Worm (Caenorhabditis elegans) whole organism, early embryonic: Measurements from ENCODE around the gene T01H3.3.

Source experiments
- B0310.2 ChIP-seq: sonication (generic microtip); optimal IDR thresholded peaks from 2 replicates; lab custom pipeline; 2016; ENCODE audit warnings: mild to moderate bottlenecking, missing genetic modification characterization, missing compliant biosample characterization
- F13C5.2 ChIP-seq: sonication (generic microtip); optimal IDR thresholded peaks from 2 replicates; lab custom pipeline; 2017; ENCODE audit warnings: mild to moderate bottlenecking, missing genetic modification characterization, inconsistent platforms, missing compliant biosample characterization
- aly-1 ChIP-seq: sonication (generic microtip); optimal IDR thresholded peaks from 2 replicates; lab custom pipeline; 2016; ENCODE audit warnings: missing genetic modification characterization, missing compliant biosample characterization
- ama-1 ChIP-seq: fragments of 150-350 bp; optimal IDR thresholded peaks from 2 replicates; lab custom pipeline; 2014
- ceh-36 ChIP-seq: sonication (generic microtip); optimal IDR thresholded peaks from 2 replicates; lab custom pipeline; 2016; ENCODE audit warnings: missing genetic modification characterization, inconsistent platforms, missing compliant biosample characterization
- flt-1 ChIP-seq: fragments of 200-800 bp; sonication (Bioruptor generic); IDR thresholded peaks from 2 replicates; pipeline ENCODE4 v1.3.6; 2022; ENCODE audit warnings: missing genetic modification characterization, missing compliant biosample characterization
- hmbx-1 ChIP-seq: sonication (generic microtip); optimal IDR thresholded peaks from 2 replicates; lab custom pipeline; 2016; ENCODE audit warnings: mild to moderate bottlenecking, missing genetic modification characterization, missing compliant biosample characterization
- hmg-4 ChIP-seq: fragments of 200-800 bp; sonication (Bioruptor generic); optimal IDR thresholded peaks from 2 replicates; lab custom pipeline; 2018; ENCODE audit warnings: mild to moderate bottlenecking, missing genetic modification characterization, missing compliant biosample characterization
- pes-1 ChIP-seq: fragments of 200-800 bp; sonication (Bioruptor generic); IDR thresholded peaks from 2 replicates; pipeline ENCODE4 v1.3.6; 2022; ENCODE audit warnings: missing genetic modification reagents, missing genetic modification characterization, missing compliant biosample characterization
- sea-1 ChIP-seq: fragments of 200-800 bp; sonication (Bioruptor generic); conservative IDR thresholded peaks from 2 replicates; pipeline ENCODE4 v1.3.6; 2022; ENCODE audit warnings: missing genetic modification characterization, missing compliant biosample characterization
- tbx-11 ChIP-seq: fragments of 200-800 bp; sonication (Bioruptor generic); IDR thresholded peaks from 2 replicates; pipeline ENCODE4 v1.3.6; 2022; ENCODE audit warnings: missing genetic modification characterization, missing compliant biosample characterization
- tbx-37 ChIP-seq: fragments of 200-800 bp; sonication (Bioruptor generic); conservative IDR thresholded peaks from 2 replicates; pipeline ENCODE4 v1.3.6; 2022; ENCODE audit warnings: missing genetic modification reagents, missing genetic modification characterization, missing compliant biosample characterization
- tra-4 ChIP-seq: sonication (generic microtip); optimal IDR thresholded peaks from 2 replicates; lab custom pipeline; 2017; ENCODE audit warnings: missing genetic modification characterization, missing compliant biosample characterization

DNA sequence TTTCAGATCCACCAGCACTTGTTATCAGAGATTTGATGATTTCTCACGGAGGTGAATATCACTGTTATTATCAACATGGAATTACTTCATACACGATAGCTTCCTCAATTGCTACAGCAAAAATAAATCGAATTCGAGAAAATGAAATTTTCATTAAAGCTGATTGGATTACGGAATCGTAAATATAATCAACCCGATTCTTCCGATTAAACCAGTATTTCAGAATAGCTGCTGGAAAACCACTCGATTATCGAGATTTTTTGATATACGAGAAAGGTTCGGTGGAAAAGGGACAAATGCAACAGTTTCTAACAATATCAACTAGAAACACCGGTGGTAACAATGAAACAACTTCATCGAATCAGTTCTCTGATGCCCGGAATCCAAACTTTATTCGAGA, 28.3 kb upstream of the T01H3.3 start:
- TF ChIP-seq B0310.2 (tag; lab: Kevin White, UChicago): no peak
- TF ChIP-seq flt-1 (GFP tag; lab: Robert Waterston, UW): no peak
- no peak for TF ChIP-seq aly-1
- no peak for TF ChIP-seq F13C5.2 (tag; lab: Kevin White, UChicago)
- TF ChIP-seq ama-1 (lab: Kevin White, UChicago): no peak
- TF ChIP-seq hmg-4: no peak
- TF ChIP-seq pes-1: no peak
- TF ChIP-seq tra-4 (tag; lab: Kevin White, UChicago): no peak
- TF ChIP-seq tbx-37 (GFP tag; lab: Robert Waterston, UW): no peak
- no peak for TF ChIP-seq sea-1 (GFP tag; lab: Robert Waterston, UW)
- no peak for TF ChIP-seq tbx-11 (GFP tag; lab: Robert Waterston, UW)
- TF ChIP-seq ceh-36 (tag; lab: Kevin White, UChicago): no peak
- no peak for TF ChIP-seq hmbx-1 (tag; lab: Kevin White, UChicago)
